Worm (Caenorhabditis elegans) whole organism, L2 larva: ENCODE data around the gene T05C12.15.

Experiments
- ZK546.5 ChIP-seq: sonication (generic microtip); optimal IDR thresholded peaks from 2 replicates; lab custom pipeline; 2017; ENCODE audit warnings: missing biosample characterization, missing genetic modification characterization
- fos-1 ChIP-seq: fragments of 150-350 bp; optimal IDR thresholded peaks from 2 replicates; lab custom pipeline; 2014; ENCODE audit warnings: missing biosample characterization, missing genetic modification characterization
- lin-13 ChIP-seq: fragments of 150-350 bp; optimal IDR thresholded peaks from 2 replicates; lab custom pipeline; 2014; ENCODE audit warnings: missing biosample characterization, missing genetic modification reagents, missing genetic modification characterization
- lin-39 ChIP-seq: fragments of 150-350 bp; optimal IDR thresholded peaks from 2 replicates; lab custom pipeline; 2014; ENCODE audit warnings: missing biosample characterization, missing genetic modification reagents, missing genetic modification characterization
- lsy-2 ChIP-seq, 2 experiments: fragments of 150-350 bp in 1 of 2; sonication (generic microtip) in 1 of 2; optimal IDR thresholded peaks; 2 replicates each; lab custom pipeline; 2014 to 2017; ENCODE audit warnings: missing biosample characterization in 2 of 2, missing genetic modification characterization in 2 of 2
- mdl-1 ChIP-seq, 2 experiments: fragments of 150-350 bp in 1 of 2; sonication (generic microtip) in 1 of 2; optimal IDR thresholded peaks; 2 replicates each; lab custom pipeline; 2017; ENCODE audit warnings: missing biosample characterization in 2 of 2, missing genetic modification characterization in 2 of 2
- nhr-11 ChIP-seq: fragments of 150-350 bp; optimal IDR thresholded peaks from 2 replicates; lab custom pipeline; 2014; ENCODE audit warnings: missing biosample characterization, missing genetic modification characterization
- nhr-12 ChIP-seq: fragments of 150-350 bp; optimal IDR thresholded peaks from 2 replicates; lab custom pipeline; 2014; ENCODE audit warnings: missing biosample characterization, missing genetic modification characterization
- nhr-25 ChIP-seq: fragments of 150-350 bp; sonication (generic microtip); optimal IDR thresholded peaks from 3 replicates; lab custom pipeline; 2014; ENCODE audit warnings: missing biosample characterization, missing genetic modification characterization
- snpc-4 ChIP-seq: fragments of 150-350 bp; optimal IDR thresholded peaks from 2 replicates; lab custom pipeline; 2014; ENCODE audit warnings: missing biosample characterization, missing genetic modification characterization

ce11 chrII:8198503-8198902, 29.1 kb downstream of the T05C12.15 start, which contains the start of gene qua-1:
- no peak for TF ChIP-seq fos-1
- no peak for TF ChIP-seq nhr-12 (tag; lab: Kevin White, UChicago)
- TF ChIP-seq nhr-11, result no peak
- TF ChIP-seq ZK546.5 (tag; lab: Kevin White, UChicago), result no peak
- no peak for TF ChIP-seq lsy-2 (tag; optimal IDR thresholded peaks at IDR 0.05; lab: Kevin White, UChicago)
- TF ChIP-seq lin-39 (tag; lab: Kevin White, UChicago), result no peak
- no peak for TF ChIP-seq mdl-1 (tag; optimal IDR thresholded peaks at IDR 0.05; lab: Kevin White, UChicago)
- no peak for TF ChIP-seq snpc-4 (tag; lab: Kevin White, UChicago)
- TF ChIP-seq nhr-25, result no peak
- no peak for TF ChIP-seq lin-13
